Fruit fly (Drosophila melanogaster): ENCODE data around the gene CG11878.

CG11878 gene

dm6 chr3R:25232271-25232989 lies 41.2 kb upstream of the CG11878 start, which contains the start of gene Cad96Cb (continued):
- TF ChIP-seq HmgZ (tag; optimal IDR thresholded peaks at IDR 0.05) (peak; percentile 39), CkIIα-i1 (GFP tag; IDR thresholded peaks at IDR 0.05) (no peak), Opbp (GFP tag; IDR thresholded peaks at IDR 0.05; ENCODE audit: partially characterized antibody) (no peak), org-1 (GFP tag; optimal IDR thresholded peaks at IDR 0.05) (peak; percentile 87), Poxn (GFP tag; IDR thresholded peaks at IDR 0.05) (no peak), CG11696 (GFP tag; IDR thresholded peaks at IDR 0.05) (peak; percentile 87), CG14965 (GFP tag; optimal IDR thresholded peaks at IDR 0.05; ENCODE audit: borderline replicate concordance) (peak; percentile 40), CHES-1-like (GFP tag; optimal IDR thresholded peaks at IDR 0.05) (peak; percentile 52), CG34376 (GFP tag; optimal IDR thresholded peaks at IDR 0.05) (peak; percentile 1), GATAe (GFP tag; conservative IDR thresholded peaks at IDR 0.05) (no peak), gro (GFP tag; optimal IDR thresholded peaks at IDR 0.05) (no peak), CG8765 (GFP tag; IDR thresholded peaks at IDR 0.05) (no peak), CG8478 (optimal IDR thresholded peaks at IDR 0.05) (no peak), Xrp1 (GFP tag; IDR thresholded peaks at IDR 0.05) (peak; percentile 77), Dp (GFP tag; optimal IDR thresholded peaks at IDR 0.05) (no peak), CG15514 (GFP tag; optimal IDR thresholded peaks at IDR 0.05) (peak; percentile 7), Mes4 (GFP tag; optimal IDR thresholded peaks at IDR 0.05) (peak; percentile 85), CG31365 (tag; optimal IDR thresholded peaks at IDR 0.05) (no peak), NC2α (GFP tag; optimal IDR thresholded peaks at IDR 0.05) (peak; percentile 62), CG12942 (GFP tag; optimal IDR thresholded peaks at IDR 0.05) (peak; percentile 53), CG15601 (tag; optimal IDR thresholded peaks at IDR 0.05) (peak; percentile 88), Elba2 (GFP tag; optimal IDR thresholded peaks at IDR 0.05) (no peak), Jarid2 (GFP tag; optimal IDR thresholded peaks at IDR 0.05) (peak; percentile 53), gsb (GFP tag; IDR thresholded peaks at IDR 0.05) (no peak), lab (GFP tag; optimal IDR thresholded peaks at IDR 0.05) (peak; percentile 71), NFAT (GFP tag; IDR thresholded peaks at IDR 0.05) (no peak), Kr (GFP tag; optimal IDR thresholded peaks at IDR 0.05) (peak; percentile 9), lola (GFP tag; optimal IDR thresholded peaks at IDR 0.05) (peak in 1 of 3 experiments; percentile 94), aop (GFP tag; IDR thresholded peaks at IDR 0.05) (no peak), CG15696 (tag; optimal IDR thresholded peaks at IDR 0.05) (peak; percentile 76), nau (GFP tag; optimal IDR thresholded peaks at IDR 0.05) (no peak), rib (GFP tag; IDR thresholded peaks at IDR 0.05) (no peak), vfl (GFP tag; optimal IDR thresholded peaks at IDR 0.05) (no peak), CG3163 (GFP tag; optimal IDR thresholded peaks at IDR 0.05) (peak; percentile 58), HLHmδ (GFP tag; optimal IDR thresholded peaks at IDR 0.05) (no peak), al (GFP tag; IDR thresholded peaks at IDR 0.05) (no peak), dmrt99B (tag; optimal IDR thresholded peaks at IDR 0.05) (peak; percentile 93), E2f2 (GFP tag; IDR thresholded peaks at IDR 0.05) (peak; percentile 50), fru (optimal IDR thresholded peaks at IDR 0.05) (no peak), Mad (GFP tag; optimal IDR thresholded peaks at IDR 0.05) (peak; percentile 72), emc (GFP tag; optimal IDR thresholded peaks at IDR 0.05) (peak; percentile 49), Ssrp (tag; optimal IDR thresholded peaks at IDR 0.05) (peak; percentile 90), CG18476 (GFP tag; optimal IDR thresholded peaks at IDR 0.05) (peak; percentile 80), Fer3 (tag; optimal IDR thresholded peaks at IDR 0.05) (peak; percentile 53), CG9727 (GFP tag; optimal IDR thresholded peaks at IDR 0.05) (peak; percentile 92), BEAF-32 (GFP tag; optimal IDR thresholded peaks at IDR 0.05) (no peak), CG10979 (tag; optimal IDR thresholded peaks at IDR 0.05) (peak; percentile 94), Atf-2 (GFP tag; optimal IDR thresholded peaks at IDR 0.05) (peak; percentile 88), CG9215 (GFP tag; IDR thresholded peaks at IDR 0.05) (peak; percentile 40; the same call in 1 of the 2 replicates), bab2 (GFP tag; optimal IDR thresholded peaks at IDR 0.05) (peak; percentile 80)
